Worm (Caenorhabditis elegans) whole organism, L4 larva: ENCODE measurements around the gene ZK180.5.

ENCODE experiments used
- F10B5.3 ChIP-seq: sonication (generic microtip); optimal IDR thresholded peaks from 2 replicates; lab custom pipeline; 2016; ENCODE audit warnings: mild to moderate bottlenecking, missing genetic modification characterization, missing compliant biosample characterization
- F37D6.2 ChIP-seq: sonication (generic microtip); optimal IDR thresholded peaks from 2 replicates; lab custom pipeline; 2016; ENCODE audit warnings: mild to moderate bottlenecking, missing genetic modification characterization, missing compliant biosample characterization
- T26A8.4 ChIP-seq: fragments of 200-800 bp; sonication (Bioruptor generic); IDR thresholded peaks from 2 replicates; pipeline ENCODE4 v1.3.6; 2022; ENCODE audit warnings: missing genetic modification characterization, missing compliant biosample characterization
- Y5F2A.4 ChIP-seq: fragments of 200-800 bp; sonication (Bioruptor generic); optimal IDR thresholded peaks from 2 replicates; lab custom pipeline; 2018; ENCODE audit warnings: mild to moderate bottlenecking, missing genetic modification characterization, missing compliant biosample characterization
- ZK546.5 ChIP-seq, 2 experiments: sonication (generic microtip); optimal IDR thresholded peaks; 2 replicates each; lab custom pipeline; 2017; ENCODE audit warnings: missing biosample characterization in 2 of 2, missing genetic modification characterization in 2 of 2
- ama-1 ChIP-seq: fragments of 150-350 bp; optimal IDR thresholded peaks from 2 replicates; lab custom pipeline; 2014; ENCODE audit warnings: inconsistent platforms, mixed read lengths
- arid-1 ChIP-seq: fragments of 200-800 bp; sonication (Bioruptor generic); conservative IDR thresholded peaks from 2 replicates; pipeline ENCODE4 v1.3.6; 2022; ENCODE audit warnings: missing genetic modification reagents, missing genetic modification characterization, missing compliant biosample characterization
- ceh-44 ChIP-seq: fragments of 200-800 bp; sonication (Bioruptor generic); IDR thresholded peaks from 2 replicates; pipeline ENCODE4 v1.3.6; 2022; ENCODE audit warnings: missing genetic modification reagents, missing genetic modification characterization, missing compliant biosample characterization
- daf-12 ChIP-seq: fragments of 150-350 bp; optimal IDR thresholded peaks from 2 replicates; lab custom pipeline; 2014; ENCODE audit warnings: missing biosample characterization, missing genetic modification reagents, missing genetic modification characterization
- daf-8 ChIP-seq: fragments of 200-800 bp; sonication (Bioruptor generic); IDR thresholded peaks from 2 replicates; pipeline ENCODE4 v1.3.6; 2022; ENCODE audit warnings: missing genetic modification characterization, missing compliant biosample characterization
- dmd-6 ChIP-seq: fragments of 200-800 bp; sonication (Bioruptor generic); IDR thresholded peaks from 2 replicates; pipeline ENCODE4 v1.3.6; 2022; ENCODE audit warnings: missing genetic modification reagents, missing genetic modification characterization, missing compliant biosample characterization
- dmd-8 ChIP-seq: fragments of 200-800 bp; sonication (Bioruptor generic); IDR thresholded peaks from 2 replicates; pipeline ENCODE4 v1.3.6; 2022; ENCODE audit warnings: missing genetic modification characterization, missing compliant biosample characterization
- dmd-9 ChIP-seq: fragments of 200-800 bp; sonication (Bioruptor generic); IDR thresholded peaks from 2 replicates; pipeline ENCODE4 v1.3.6; 2022; ENCODE audit warnings: missing genetic modification reagents, missing genetic modification characterization, missing compliant biosample characterization
- dpl-1 ChIP-seq: fragments of 150-350 bp; optimal IDR thresholded peaks from 2 replicates; lab custom pipeline; 2014; ENCODE audit warnings: missing biosample characterization, missing genetic modification reagents, missing genetic modification characterization
- egl-43 ChIP-seq: fragments of 200-800 bp; sonication (Bioruptor generic); IDR thresholded peaks from 2 replicates; pipeline ENCODE4 v1.3.6; 2022; ENCODE audit warnings: missing genetic modification reagents, missing genetic modification characterization, missing compliant biosample characterization
- fos-1 ChIP-seq: fragments of 150-350 bp; optimal IDR thresholded peaks from 2 replicates; lab custom pipeline; 2014; ENCODE audit warnings: missing biosample characterization, missing genetic modification characterization
- hmg-1.1 ChIP-seq: fragments of 200-800 bp; sonication (Bioruptor generic); IDR thresholded peaks from 2 replicates; pipeline ENCODE4 v1.3.6; 2022; ENCODE audit warnings: missing genetic modification reagents, missing genetic modification characterization, missing compliant biosample characterization
- lin-13 ChIP-seq: fragments of 150-350 bp; optimal IDR thresholded peaks from 2 replicates; lab custom pipeline; 2014; ENCODE audit warnings: missing biosample characterization, missing genetic modification reagents, missing genetic modification characterization
- lin-29 ChIP-seq: fragments of 200-800 bp; sonication (Bioruptor generic); IDR thresholded peaks from 2 replicates; pipeline ENCODE4 v1.3.6; 2022; ENCODE audit warnings: missing genetic modification reagents, missing genetic modification characterization, missing compliant biosample characterization
- madf-5 ChIP-seq, 2 experiments: fragments of 200-800 bp; sonication (Bioruptor generic); IDR thresholded peaks; 2 replicates each; pipeline ENCODE4 v1.3.6; 2022; ENCODE audit warnings: missing compliant biosample characterization in 2 of 2, missing genetic modification characterization in 2 of 2
- mdt-29 ChIP-seq: fragments of 200-800 bp; sonication (Bioruptor generic); IDR thresholded peaks from 2 replicates; pipeline ENCODE4 v1.3.6; 2022; ENCODE audit warnings: missing genetic modification reagents, missing genetic modification characterization, missing compliant biosample characterization
- mes-2 ChIP-seq: sonication (generic microtip); optimal IDR thresholded peaks from 2 replicates; lab custom pipeline; 2016; ENCODE audit warnings: missing genotype, mild to moderate bottlenecking, missing genetic modification characterization, missing compliant biosample characterization; ENCODE audit not compliant: poor library complexity, severe bottlenecking
- mxl-2 ChIP-seq: fragments of 200-800 bp; sonication (Bioruptor generic); conservative IDR thresholded peaks from 2 replicates; pipeline ENCODE4 v1.3.6; 2022; ENCODE audit warnings: missing genetic modification reagents, missing genetic modification characterization, missing compliant biosample characterization
- mxl-3 ChIP-seq: fragments of 200-800 bp; sonication (Bioruptor generic); optimal IDR thresholded peaks from 2 replicates; lab custom pipeline; 2018; ENCODE audit warnings: mild to moderate bottlenecking, missing genetic modification characterization, missing compliant biosample characterization
- nhr-102 ChIP-seq: sonication (generic microtip); optimal IDR thresholded peaks from 2 replicates; lab custom pipeline; 2016; ENCODE audit warnings: mild to moderate bottlenecking, missing genetic modification characterization, moderate library complexity, missing compliant biosample characterization
- nhr-28 ChIP-seq: fragments of 150-350 bp; optimal IDR thresholded peaks from 2 replicates; lab custom pipeline; 2014; ENCODE audit warnings: missing biosample characterization, missing genetic modification characterization
- nhr-41 ChIP-seq: fragments of 200-800 bp; sonication (Bioruptor generic); IDR thresholded peaks from 2 replicates; pipeline ENCODE4 v1.3.6; 2022; ENCODE audit warnings: missing genetic modification reagents, missing genetic modification characterization, missing compliant biosample characterization
- nhr-6 ChIP-seq: fragments of 150-350 bp; optimal IDR thresholded peaks from 2 replicates; lab custom pipeline; 2014; ENCODE audit warnings: missing biosample characterization, missing genetic modification characterization
- nhr-76 ChIP-seq: fragments of 150-350 bp; optimal IDR thresholded peaks from 2 replicates; lab custom pipeline; 2014; ENCODE audit warnings: missing biosample characterization, missing genetic modification characterization
- pha-4 ChIP-seq, 2 experiments: fragments of 150-350 bp in 1 of 2; fragments of 200-800 bp in 1 of 2; sonication (Bioruptor generic) in 1 of 2; IDR thresholded peaks in 1 of 2; optimal IDR thresholded peaks in 1 of 2; 2 replicates each; pipeline versions ENCODE4 v1.3.6 to Lab custom; 2014 to 2022; ENCODE audit warnings: missing genetic modification characterization in 2 of 2, missing genetic modification reagents in 2 of 2, missing biosample characterization in 1 of 2, missing compliant biosample characterization in 1 of 2
- rbr-2 ChIP-seq: sonication (generic microtip); optimal IDR thresholded peaks from 2 replicates; lab custom pipeline; 2016; ENCODE audit warnings: missing genotype, missing genetic modification characterization, missing compliant biosample characterization
- set-16 ChIP-seq: fragments of 200-800 bp; sonication (Bioruptor generic); IDR thresholded peaks from 2 replicates; pipeline ENCODE4 v1.3.6; 2022; ENCODE audit warnings: missing genetic modification reagents, missing genetic modification characterization, missing compliant biosample characterization
- vab-7 ChIP-seq: fragments of 200-800 bp; sonication (Bioruptor generic); IDR thresholded peaks from 2 replicates; pipeline ENCODE4 v1.3.6; 2022; ENCODE audit warnings: missing genetic modification reagents, missing genetic modification characterization, missing compliant biosample characterization
- zip-11 ChIP-seq: fragments of 200-800 bp; sonication (Bioruptor generic); IDR thresholded peaks from 2 replicates; pipeline ENCODE4 v1.3.6; 2022; ENCODE audit warnings: missing genetic modification characterization, missing compliant biosample characterization
- zip-2 ChIP-seq: fragments of 150-350 bp; optimal IDR thresholded peaks from 2 replicates; lab custom pipeline; 2014; ENCODE audit warnings: missing biosample characterization, missing genetic modification characterization
- ztf-7 ChIP-seq: fragments of 150-350 bp; optimal IDR thresholded peaks from 2 replicates; lab custom pipeline; 2014; ENCODE audit warnings: missing biosample characterization, missing genetic modification characterization

The ZK180.5 gene

DNA sequence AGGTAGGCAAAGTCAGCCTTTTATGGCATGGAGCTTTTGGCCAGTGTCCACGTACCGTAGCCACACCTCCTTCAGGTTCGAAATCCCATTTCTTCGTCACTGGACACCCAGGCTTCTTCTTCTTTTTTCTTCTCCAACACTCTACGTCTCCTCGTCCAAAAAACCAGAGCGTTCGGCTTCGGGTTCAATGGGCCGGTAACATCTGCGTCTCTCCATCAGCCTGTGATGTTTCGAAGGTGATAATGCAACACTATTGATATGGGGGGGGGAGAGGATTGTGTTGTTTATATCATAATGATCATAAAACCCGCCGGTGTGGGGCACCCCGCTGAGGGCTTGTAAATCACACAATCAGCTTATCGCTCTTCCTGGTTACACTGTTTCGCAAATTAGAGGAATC, 8.0 kb upstream of the ZK180.5 start, which contains the start of gene ZK180.6 (continued):
- TF ChIP-seq pha-4 (GFP tag; IDR thresholded peaks at IDR 0.05; lab: Robert Waterston, UW) (no peak), pha-4 (tag; optimal IDR thresholded peaks at IDR 0.05; lab: Kevin White, UChicago) (no peak), vab-7 (GFP tag; lab: Robert Waterston, UW) (no peak), hmg-1.1 (0 out of 2 replicates have a peak, but pooled peaks have one; percentile 24), daf-12 (tag; lab: Kevin White, UChicago) (no peak)
- TF ChIP-seq, all 104 proteins: peak for 4

ce11 chrIV:4523461-4523860, 6.5 kb upstream of the ZK180.5 start:
- peak; percentile 68 for TF ChIP-seq set-16 (GFP tag; lab: Robert Waterston, UW)
- 0 out of 2 replicates have a peak, but pooled peaks have one; percentile 11 for TF ChIP-seq egl-43 (GFP tag; lab: Robert Waterston, UW)
- TF ChIP-seq madf-5 (GFP tag; IDR thresholded peaks at IDR 0.05; lab: Robert Waterston, UW), result no peak
- TF ChIP-seq nhr-76 (tag; lab: Kevin White, UChicago), result no peak
- TF ChIP-seq ZK546.5 (tag; optimal IDR thresholded peaks at IDR 0.05; lab: Kevin White, UChicago), result no peak
- TF ChIP-seq zip-2 (tag; lab: Kevin White, UChicago), result no peak
- peak; percentile 47; the same call in 1 of the 2 replicates for TF ChIP-seq T26A8.4
- TF ChIP-seq zip-11 (GFP tag; lab: Robert Waterston, UW), result no peak
- no peak for TF ChIP-seq mdt-29 (GFP tag; lab: Robert Waterston, UW)
- no peak for TF ChIP-seq nhr-102 (tag; lab: Kevin White, UChicago)
- no peak for TF ChIP-seq dmd-8 (GFP tag; lab: Robert Waterston, UW)
- no peak for TF ChIP-seq lin-13 (GFP tag; lab: Kevin White, UChicago)
- no peak for TF ChIP-seq dmd-9
- no peak for TF ChIP-seq nhr-6 (tag; lab: Kevin White, UChicago)

DNA sequence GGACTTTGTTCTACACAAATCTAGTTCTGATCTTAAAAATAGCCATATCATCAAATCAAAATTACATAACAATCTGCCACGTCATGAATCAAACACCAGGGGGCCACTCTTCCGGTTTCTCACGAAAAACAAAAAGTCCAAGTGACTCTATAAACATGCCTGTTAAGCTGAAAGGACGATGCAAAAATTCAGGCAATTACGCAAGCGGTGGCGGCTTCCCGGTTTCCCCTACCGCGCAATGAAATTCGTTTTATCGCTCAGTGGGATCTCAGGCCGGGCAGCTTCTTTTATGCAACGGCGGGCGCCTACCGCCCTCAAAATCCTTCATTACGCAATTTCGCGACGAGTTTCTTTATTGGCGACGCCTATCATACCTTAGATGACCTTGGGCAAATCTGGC, 2.7 kb upstream of the ZK180.5 start:
- TF ChIP-seq ama-1 (lab: Kevin White, UChicago) (peak; percentile 63), daf-12 (tag; lab: Kevin White, UChicago) (no peak), lin-29 (GFP tag; lab: Robert Waterston, UW) (0 out of 2 replicates have a peak, but pooled peaks have one; percentile 22), dpl-1 (GFP tag; lab: Kevin White, UChicago) (no peak), mes-2 (tag; lab: Kevin White, UChicago) (no peak), ztf-7 (tag; lab: Kevin White, UChicago) (no peak), dmd-8 (GFP tag; lab: Robert Waterston, UW) (no peak), rbr-2 (no peak), Y5F2A.4 (GFP tag; lab: Kevin White, UChicago) (no peak), T26A8.4 (peak; percentile 20; the same call in 1 of the 2 replicates), mxl-2 (no peak), daf-8 (GFP tag; lab: Robert Waterston, UW) (no peak), fos-1 (tag; lab: Kevin White, UChicago) (no peak), ceh-44 (no peak), F37D6.2 (tag; lab: Kevin White, UChicago) (no peak), dmd-6 (GFP tag; lab: Robert Waterston, UW) (no peak), nhr-102 (tag; lab: Kevin White, UChicago) (peak; percentile 18), nhr-41 (GFP tag; lab: Robert Waterston, UW) (no peak), arid-1 (GFP tag; lab: Robert Waterston, UW) (0 out of 2 replicates have a peak, but pooled peaks have one; percentile 14)

DNA sequence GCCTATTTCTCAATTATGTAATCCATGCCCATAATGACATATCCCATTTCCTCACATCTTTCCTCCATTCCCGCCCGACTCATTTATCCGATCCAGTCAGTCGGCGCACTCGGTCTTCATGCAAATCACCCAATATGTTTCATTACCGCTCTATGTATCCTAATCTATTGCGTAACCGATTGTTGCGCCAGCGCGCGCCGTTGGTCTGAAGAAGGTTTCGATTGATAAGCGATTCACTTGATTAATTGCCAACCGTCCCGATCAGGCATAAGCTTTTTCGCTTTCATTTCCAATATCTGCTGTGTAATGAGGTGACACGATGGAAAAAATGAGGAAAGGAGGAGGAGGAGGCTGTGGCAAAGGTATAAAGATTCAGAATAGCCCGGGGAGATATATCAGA, 1.1 kb upstream of the ZK180.5 start:
- TF ChIP-seq nhr-102 (tag; lab: Kevin White, UChicago), result no peak
- TF ChIP-seq mxl-3, result peak; percentile 39
- peak; percentile 5 for TF ChIP-seq nhr-28
- TF ChIP-seq F10B5.3 (tag; lab: Kevin White, UChicago), result no peak
